Worm (Caenorhabditis elegans): ENCODE measurements around the gene F13E9.5.

F13E9.5 gene

DNA sequence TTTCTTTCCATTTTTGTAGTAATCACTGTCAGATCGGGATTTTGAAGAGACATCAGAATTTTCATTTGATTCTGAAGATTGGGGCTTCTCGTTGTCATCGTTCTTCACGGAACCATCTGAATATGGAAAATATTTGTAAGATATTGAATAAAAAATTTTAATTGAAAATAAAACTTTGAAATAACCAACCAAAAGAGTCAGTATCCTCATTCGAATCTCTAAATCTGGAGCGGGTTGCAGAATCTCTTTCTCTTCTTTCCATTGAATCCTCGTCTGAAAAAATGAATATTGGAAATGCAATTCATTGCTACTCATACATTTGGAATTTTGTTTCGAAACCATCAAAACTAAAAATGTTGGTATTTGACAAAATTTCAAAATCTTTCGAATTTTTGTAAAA, 14.0 kb upstream of the F13E9.5 start:
- TF ChIP-seq ahr-1 (tag; optimal IDR thresholded peaks at IDR 0.05) (no peak), tbx-2 (tag; optimal IDR thresholded peaks at IDR 0.05) (no peak)

DNA sequence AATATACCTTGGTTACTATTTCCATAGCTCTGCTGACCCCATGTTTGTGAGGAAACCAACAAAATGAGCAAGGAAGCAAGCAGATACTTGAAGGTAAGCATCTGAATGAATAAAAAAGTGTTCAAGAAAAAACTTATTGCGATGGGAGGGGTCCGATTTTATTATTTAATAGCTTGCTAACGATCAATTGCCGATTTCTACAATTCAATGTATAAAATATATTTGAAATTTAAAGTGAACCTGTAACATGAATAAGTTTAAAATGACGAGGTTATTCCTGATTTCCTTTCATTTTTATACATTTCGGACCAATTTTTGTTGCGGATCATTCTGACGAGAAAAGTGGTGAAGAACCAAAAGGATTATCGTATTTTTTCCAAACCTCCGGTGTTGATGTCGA, 12.3 kb upstream of the F13E9.5 start, which contains the start of gene srlf-13:
Gene srlf-13 (minus strand): TSS at position 101 of the 400 bp plus-strand sequence.
- no peak for TF ChIP-seq Y22D7AL.16 (tag; optimal IDR thresholded peaks at IDR 0.05)
- TF ChIP-seq ceh-48 (tag; optimal IDR thresholded peaks at IDR 0.05): no peak
- no peak for TF ChIP-seq ceh-18 (tag; optimal IDR thresholded peaks at IDR 0.05)
- no peak for TF ChIP-seq dmd-4 (tag; optimal IDR thresholded peaks at IDR 0.05; ENCODE audit: borderline replicate concordance)
- no peak for TF ChIP-seq hlh-6 (tag; optimal IDR thresholded peaks at IDR 0.05)
- no peak for TF ChIP-seq hlh-30 (tag; optimal IDR thresholded peaks at IDR 0.05; ENCODE audit: insufficient read depth)
- TF ChIP-seq nhr-11 (tag; optimal IDR thresholded peaks at IDR 0.05): no peak
- TF ChIP-seq tbx-2 (tag; optimal IDR thresholded peaks at IDR 0.05): no peak
- TF ChIP-seq K09A11.1 (tag; optimal IDR thresholded peaks at IDR 0.05; ENCODE audit: insufficient read depth): no peak
- TF ChIP-seq ref-2 (tag; optimal IDR thresholded peaks at IDR 0.05): no peak
- TF ChIP-seq ceh-34 (tag; optimal IDR thresholded peaks at IDR 0.05): no peak
- no peak for TF ChIP-seq ztf-16 (tag; optimal IDR thresholded peaks at IDR 0.05)
- TF ChIP-seq ceh-14 (tag; optimal IDR thresholded peaks at IDR 0.05): no peak
- no peak for TF ChIP-seq nhr-232 (tag; optimal IDR thresholded peaks at IDR 0.05)
- TF ChIP-seq ceh-9 (tag; optimal IDR thresholded peaks at IDR 0.05): no peak
- TF ChIP-seq madf-2 (tag; optimal IDR thresholded peaks at IDR 0.05): no peak
- no peak for TF ChIP-seq ceh-22 (tag; optimal IDR thresholded peaks at IDR 0.05)

DNA sequence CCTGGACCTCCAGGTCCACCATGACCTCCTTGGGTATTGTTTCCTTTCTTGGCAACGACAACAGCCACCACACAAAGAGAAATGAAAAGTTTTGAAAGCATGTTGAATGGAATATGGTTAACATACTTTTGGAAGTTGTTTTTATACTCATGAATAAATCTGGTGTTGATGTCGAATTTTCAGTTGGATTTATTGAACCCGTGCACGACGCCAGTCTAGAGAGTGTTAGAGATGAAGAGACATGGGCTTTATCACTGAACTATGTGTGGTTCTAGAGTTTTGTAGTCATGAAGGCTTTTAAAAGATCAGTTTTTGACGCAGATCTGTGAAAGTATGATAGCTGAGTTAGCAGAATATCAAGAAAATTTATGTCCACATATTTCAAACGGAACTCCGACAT, 10.1 kb upstream of the F13E9.5 start, which contains the start of gene srlf-14:
Gene srlf-14 (minus strand): TSS at position 101 of the 400 bp plus-strand sequence.
- no peak for TF ChIP-seq pha-2 (tag; optimal IDR thresholded peaks at IDR 0.05)
- no peak for TF ChIP-seq ttx-3 (tag; optimal IDR thresholded peaks at IDR 0.05)
- no peak for TF ChIP-seq lin-11 (tag; optimal IDR thresholded peaks at IDR 0.05)
- no peak for TF ChIP-seq F13H6.1 (tag; optimal IDR thresholded peaks at IDR 0.05)
- no peak for TF ChIP-seq ref-2 (tag; optimal IDR thresholded peaks at IDR 0.05)
- no peak for TF ChIP-seq ceh-14 (tag; optimal IDR thresholded peaks at IDR 0.05)
- TF ChIP-seq K09A11.1 (tag; optimal IDR thresholded peaks at IDR 0.05; ENCODE audit: insufficient read depth): no peak
- TF ChIP-seq sox-4 (tag; optimal IDR thresholded peaks at IDR 0.05): no peak
- no peak for TF ChIP-seq rnt-1 (tag; optimal IDR thresholded peaks at IDR 0.05)
- TF ChIP-seq tbx-2 (tag; optimal IDR thresholded peaks at IDR 0.05): no peak
- TF ChIP-seq dmd-4 (tag; optimal IDR thresholded peaks at IDR 0.05; ENCODE audit: borderline replicate concordance): no peak
- TF ChIP-seq unc-3 (GFP tag; conservative IDR thresholded peaks at IDR 0.05): no peak
- no peak for TF ChIP-seq unc-3 (tag; optimal IDR thresholded peaks at IDR 0.05)
- TF ChIP-seq unc-86 (tag; optimal IDR thresholded peaks at IDR 0.05): no peak
- no peak for TF ChIP-seq ceh-19 (GFP tag; optimal IDR thresholded peaks at IDR 0.05)
- no peak for TF ChIP-seq ceh-34 (tag; optimal IDR thresholded peaks at IDR 0.05)
- no peak for TF ChIP-seq nhr-11 (tag; optimal IDR thresholded peaks at IDR 0.05)
- TF ChIP-seq hlh-6 (tag; optimal IDR thresholded peaks at IDR 0.05): no peak
- no peak for TF ChIP-seq ahr-1 (tag; optimal IDR thresholded peaks at IDR 0.05)

DNA sequence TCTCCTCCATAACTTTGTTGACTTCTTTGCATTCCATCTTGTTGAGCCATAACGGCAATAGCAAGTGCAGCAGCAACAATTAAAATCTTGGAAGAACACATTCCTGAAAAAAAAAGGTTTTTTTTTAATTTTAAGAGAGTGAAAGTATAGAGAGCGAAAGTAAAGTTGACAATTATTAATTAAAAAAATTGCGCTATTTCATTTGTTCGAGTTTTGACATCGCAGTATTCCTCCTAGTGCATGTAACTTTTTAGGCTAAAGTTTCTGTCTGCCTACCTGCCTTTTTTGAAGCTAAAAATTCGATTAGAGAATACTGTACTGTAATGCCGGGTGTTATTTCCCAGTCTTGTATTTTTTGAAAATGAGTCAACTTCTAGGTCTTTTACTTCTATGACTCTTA, 7.8 kb upstream of the F13E9.5 start, which contains the start of gene srlf-12:
Gene srlf-12 (minus strand): TSS at position 101 of the 400 bp plus-strand sequence.
- TF ChIP-seq unc-86 (tag; optimal IDR thresholded peaks at IDR 0.05) (no peak), elt-2 (tag; optimal IDR thresholded peaks at IDR 0.05) (no peak), ahr-1 (tag; optimal IDR thresholded peaks at IDR 0.05) (no peak), nhr-232 (tag; optimal IDR thresholded peaks at IDR 0.05) (no peak), Y22D7AL.16 (tag; optimal IDR thresholded peaks at IDR 0.05) (no peak), hlh-30 (tag; optimal IDR thresholded peaks at IDR 0.05; ENCODE audit: insufficient read depth) (no peak), elt-4 (tag; optimal IDR thresholded peaks at IDR 0.05) (no peak), ceh-31 (tag; optimal IDR thresholded peaks at IDR 0.05) (no peak), ceh-18 (tag; optimal IDR thresholded peaks at IDR 0.05) (no peak), unc-3 (GFP tag; conservative IDR thresholded peaks at IDR 0.05) (no peak), unc-3 (tag; optimal IDR thresholded peaks at IDR 0.05) (no peak), sox-4 (tag; optimal IDR thresholded peaks at IDR 0.05) (no peak), lin-11 (tag; optimal IDR thresholded peaks at IDR 0.05) (no peak), pha-2 (tag; optimal IDR thresholded peaks at IDR 0.05) (no peak), syd-9 (tag; optimal IDR thresholded peaks at IDR 0.05) (no peak), unc-42 (tag; optimal IDR thresholded peaks at IDR 0.05) (no peak)

Measured in whole organism, late embryonic.